Worm (Caenorhabditis elegans): ENCODE results near the gene ZK546.5.
A peak's percentile ranks its signal among the peaks of the same experiment; 100 is the strongest.

ZK546.5 gene

ce11 chrII:4948118-4948517, 12.5 kb downstream of the ZK546.5 start:
- no peak for TF ChIP-seq ceh-28 (tag; optimal IDR thresholded peaks at IDR 0.05)
- TF ChIP-seq hmg-11 (tag; optimal IDR thresholded peaks at IDR 0.05), result no peak
- no peak for TF ChIP-seq lsy-12 (tag; optimal IDR thresholded peaks at IDR 0.05)
- peak; percentile 32 for TF ChIP-seq elt-2 (tag; optimal IDR thresholded peaks at IDR 0.05)
- TF ChIP-seq pqm-1 (tag; optimal IDR thresholded peaks at IDR 0.05), result no peak

- TF ChIP-seq tbx-2 (tag; optimal IDR thresholded peaks at IDR 0.05) (no peak), lsy-12 (tag; optimal IDR thresholded peaks at IDR 0.05) (no peak), elt-2 (tag; optimal IDR thresholded peaks at IDR 0.05) (peak; percentile 28)
Observed at ce11 chrII:4949380-4949950, 13.8 kb downstream of the ZK546.5 start, which contains the start of the genes try-1 and zyg-12. Gene try-1, minus strand, starts transcription at chrII:4949527. Gene zyg-12, plus strand, starts transcription at chrII:4949900.

ce11 chrII:4953289-4953688, 17.7 kb downstream of the ZK546.5 start, which contains the start of gene ndx-3:
Gene ndx-3, plus strand, starts transcription at chrII:4953589.
- TF ChIP-seq ztf-11 (tag; optimal IDR thresholded peaks at IDR 0.05) (no peak), ceh-16 (tag; optimal IDR thresholded peaks at IDR 0.05) (no peak), nhr-28 (tag; optimal IDR thresholded peaks at IDR 0.05) (no peak), pqm-1 (tag; optimal IDR thresholded peaks at IDR 0.05) (no peak)

- TF ChIP-seq elt-2 (tag; optimal IDR thresholded peaks at IDR 0.05) (peak; percentile 5), nhr-67 (tag; optimal IDR thresholded peaks at IDR 0.05) (no peak), ztf-4 (tag; optimal IDR thresholded peaks at IDR 0.05) (no peak), ztf-11 (tag; optimal IDR thresholded peaks at IDR 0.05) (no peak)
Observed at ce11 chrII:4954099-4954959, 18.7 kb downstream of the ZK546.5 start.

- peak; percentile 62 for TF ChIP-seq lin-15B (tag; optimal IDR thresholded peaks at IDR 0.05)
- peak; percentile 75 for TF ChIP-seq elt-2 (tag; optimal IDR thresholded peaks at IDR 0.05)
- TF ChIP-seq ceh-28 (tag; optimal IDR thresholded peaks at IDR 0.05), result peak; percentile 8
- TF ChIP-seq mml-1 (tag; optimal IDR thresholded peaks at IDR 0.05), result no peak
- no peak for TF ChIP-seq ZK546.5 (tag; optimal IDR thresholded peaks at IDR 0.05)
- TF ChIP-seq ama-1 (optimal IDR thresholded peaks at IDR 0.05), result peak; percentile 5
- no peak for TF ChIP-seq elt-3 (tag; optimal IDR thresholded peaks at IDR 0.05)
- TF ChIP-seq pha-4 (tag; optimal IDR thresholded peaks at IDR 0.05), result peak; percentile 87
- peak; percentile 89 for TF ChIP-seq skn-1 (tag; optimal IDR thresholded peaks at IDR 0.05)
- TF ChIP-seq nfya-1 (tag; optimal IDR thresholded peaks at IDR 0.05; ENCODE audit: insufficient read depth), result peak; percentile 79
- peak; percentile 37 for TF ChIP-seq pqm-1 (tag; optimal IDR thresholded peaks at IDR 0.05)
- no peak for TF ChIP-seq elt-1 (tag; optimal IDR thresholded peaks at IDR 0.05)
- TF ChIP-seq lin-39 (tag; optimal IDR thresholded peaks at IDR 0.05), result peak; percentile 73
- TF ChIP-seq R02D3.7 (tag; optimal IDR thresholded peaks at IDR 0.05), result peak; percentile 17
- TF ChIP-seq ztf-4 (tag; optimal IDR thresholded peaks at IDR 0.05), result no peak
- TF ChIP-seq nhr-76 (tag; optimal IDR thresholded peaks at IDR 0.05), result no peak
- no peak for TF ChIP-seq lsy-12 (tag; optimal IDR thresholded peaks at IDR 0.05)
- no peak for TF ChIP-seq unc-62 (GFP tag; optimal IDR thresholded peaks at IDR 0.05)
- TF ChIP-seq nhr-43 (tag; optimal IDR thresholded peaks at IDR 0.05; ENCODE audit: poor library complexity, severe bottlenecking), result peak; percentile 2
- TF ChIP-seq nhr-25 (tag; optimal IDR thresholded peaks at IDR 0.05), result peak; percentile 70
- TF ChIP-seq nhr-12 (tag; optimal IDR thresholded peaks at IDR 0.05), result no peak
- TF ChIP-seq zag-1 (tag; optimal IDR thresholded peaks at IDR 0.05), result no peak
- TF ChIP-seq nhr-23 (tag; optimal IDR thresholded peaks at IDR 0.05), result peak; percentile 58
Observed at ce11 chrII:4955353-4955752, 19.7 kb downstream of the ZK546.5 start, which contains the start of gene pbs-3. Gene pbs-3, minus strand, starts transcription at chrII:4955427.

ce11 chrII:4959719-4960118, 24.1 kb downstream of the ZK546.5 start, which contains the start of gene ulp-2:
Gene ulp-2, minus strand, starts transcription at chrII:4959876.
- TF ChIP-seq ZK546.5 (tag; optimal IDR thresholded peaks at IDR 0.05) (no peak), pqm-1 (tag; optimal IDR thresholded peaks at IDR 0.05) (no peak), lin-15B (tag; optimal IDR thresholded peaks at IDR 0.05) (peak; percentile 49), ama-1 (optimal IDR thresholded peaks at IDR 0.05) (no peak), ztf-11 (tag; optimal IDR thresholded peaks at IDR 0.05) (no peak), nhr-25 (tag; optimal IDR thresholded peaks at IDR 0.05) (peak; percentile 28), hmg-11 (tag; optimal IDR thresholded peaks at IDR 0.05) (peak; percentile 12), elt-2 (tag; optimal IDR thresholded peaks at IDR 0.05) (peak; percentile 15), lin-39 (tag; optimal IDR thresholded peaks at IDR 0.05) (peak; percentile 38), nfya-1 (tag; optimal IDR thresholded peaks at IDR 0.05; ENCODE audit: insufficient read depth) (peak; percentile 15), skn-1 (tag; optimal IDR thresholded peaks at IDR 0.05) (peak; percentile 34), nhr-76 (tag; optimal IDR thresholded peaks at IDR 0.05) (no peak), unc-39 (tag; optimal IDR thresholded peaks at IDR 0.05) (no peak), unc-62 (GFP tag; optimal IDR thresholded peaks at IDR 0.05) (no peak), pha-4 (tag; optimal IDR thresholded peaks at IDR 0.05) (peak; percentile 42), nhr-77 (tag; optimal IDR thresholded peaks at IDR 0.05) (no peak)

All from whole organism, L3 larva.